Worm (Caenorhabditis elegans): Measurements from ENCODE around the gene ptr-13.
A peak's percentile ranks its signal among the peaks of the same experiment; 100 is the strongest.

ptr-13 gene

DNA sequence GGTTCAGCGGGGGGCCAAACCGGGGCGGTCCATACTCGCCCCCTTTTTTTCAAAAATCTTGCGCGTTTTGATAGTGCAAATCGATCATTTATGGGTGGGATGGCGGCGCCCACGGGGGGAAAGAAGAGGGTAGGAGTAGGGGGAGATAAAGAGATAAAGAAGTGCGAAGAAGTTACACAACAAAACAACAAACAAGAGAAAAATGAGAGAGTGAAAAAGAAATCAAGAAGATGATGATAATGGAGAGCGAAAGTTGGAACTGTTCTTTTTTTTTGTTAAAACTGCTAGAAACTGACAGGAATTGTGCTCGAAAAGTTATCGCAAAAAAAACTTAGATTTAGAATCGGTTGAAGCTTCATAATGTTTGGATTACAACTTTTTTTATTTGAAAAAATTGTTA, at the start of gene ptr-13:
TSS of gene ptr-13 (minus strand) at position 92 of the 400 bp plus-strand sequence.
- TF ChIP-seq elt-3 (tag; optimal IDR thresholded peaks at IDR 0.05) (peak in 2 of 6 experiments; percentile 2 to 54), xbp-1 (tag; optimal IDR thresholded peaks at IDR 0.05) (no peak), blmp-1 (tag; optimal IDR thresholded peaks at IDR 0.05) (peak; percentile 79), nhr-28 (tag; optimal IDR thresholded peaks at IDR 0.05) (no peak)

DNA sequence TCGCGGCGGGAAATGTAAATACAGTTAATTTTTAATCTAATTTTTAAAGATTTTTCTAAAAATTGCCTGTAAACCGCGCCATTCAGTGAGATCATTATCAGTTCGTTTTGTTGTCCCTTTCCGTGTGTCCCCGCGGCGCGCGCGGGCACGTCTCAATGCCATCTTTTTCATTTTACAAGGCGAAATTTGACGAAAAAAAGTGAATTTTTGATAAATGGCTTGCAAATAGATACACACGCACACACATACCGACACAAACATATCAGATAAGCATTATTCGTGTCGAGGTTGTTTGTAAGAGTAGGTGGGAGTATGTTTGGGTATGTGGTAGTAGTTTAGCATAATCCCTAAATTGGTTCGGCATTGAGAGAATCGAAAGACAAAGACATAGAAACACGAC, 43.5 kb upstream of the ptr-13 start:
- TF ChIP-seq ceh-88 (GFP tag; IDR thresholded peaks at IDR 0.05) (no peak), snu-23 (GFP tag; optimal IDR thresholded peaks at IDR 0.05) (peak; percentile 17), F16B12.6 (tag; optimal IDR thresholded peaks at IDR 0.05) (no peak), blmp-1 (tag; optimal IDR thresholded peaks at IDR 0.05) (peak; percentile 96), ceh-90 (tag; optimal IDR thresholded peaks at IDR 0.05) (no peak), ceh-82 (tag; optimal IDR thresholded peaks at IDR 0.05) (no peak), alr-1 (tag; optimal IDR thresholded peaks at IDR 0.05; ENCODE audit: borderline replicate concordance) (no peak), irx-1 (tag; optimal IDR thresholded peaks at IDR 0.05) (no peak), rnt-1 (tag; optimal IDR thresholded peaks at IDR 0.05) (no peak), lin-14 (GFP tag; optimal IDR thresholded peaks at IDR 0.05) (peak; percentile 70), nhr-85 (tag) (peak; percentile 92), unc-30 (tag; optimal IDR thresholded peaks at IDR 0.05) (no peak), pag-3 (tag; optimal IDR thresholded peaks at IDR 0.05; ENCODE audit: borderline replicate concordance, insufficient read depth) (no peak), grh-1 (GFP tag; IDR thresholded peaks at IDR 0.05) (no peak), mep-1 (tag; optimal IDR thresholded peaks at IDR 0.05) (peak; percentile 9)

DNA sequence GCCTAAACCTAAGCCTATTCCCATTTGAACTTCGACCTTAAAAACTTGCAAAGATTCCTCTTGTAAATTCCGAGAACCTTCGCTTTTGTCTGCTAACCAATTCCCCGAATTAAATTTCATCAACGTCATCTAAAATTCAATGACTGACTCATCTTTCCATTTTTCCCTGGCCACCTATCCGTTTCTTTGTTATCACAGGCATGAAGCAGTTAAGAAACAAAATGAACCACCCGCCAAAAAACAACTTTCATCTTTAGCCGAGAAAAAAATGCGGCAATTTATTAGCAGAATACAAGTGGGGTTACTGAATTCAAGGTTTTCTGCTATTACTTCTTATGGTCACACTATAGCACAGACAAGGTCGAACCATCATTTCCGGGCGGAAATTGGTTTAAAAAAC, 42.5 kb upstream of the ptr-13 start:
- TF ChIP-seq lin-14 (GFP tag; optimal IDR thresholded peaks at IDR 0.05): peak; percentile 35
- TF ChIP-seq nhr-85 (tag): peak; percentile 70
- TF ChIP-seq nhr-28 (tag; optimal IDR thresholded peaks at IDR 0.05): no peak
- TF ChIP-seq zip-4 (GFP tag; optimal IDR thresholded peaks at IDR 0.05): no peak
- TF ChIP-seq ztf-4 (tag; optimal IDR thresholded peaks at IDR 0.05): no peak
- no peak for TF ChIP-seq nhr-11 (tag; optimal IDR thresholded peaks at IDR 0.05)
- TF ChIP-seq nhr-77 (tag; optimal IDR thresholded peaks at IDR 0.05): no peak
- peak; percentile 54 for TF ChIP-seq blmp-1 (tag; optimal IDR thresholded peaks at IDR 0.05)

DNA sequence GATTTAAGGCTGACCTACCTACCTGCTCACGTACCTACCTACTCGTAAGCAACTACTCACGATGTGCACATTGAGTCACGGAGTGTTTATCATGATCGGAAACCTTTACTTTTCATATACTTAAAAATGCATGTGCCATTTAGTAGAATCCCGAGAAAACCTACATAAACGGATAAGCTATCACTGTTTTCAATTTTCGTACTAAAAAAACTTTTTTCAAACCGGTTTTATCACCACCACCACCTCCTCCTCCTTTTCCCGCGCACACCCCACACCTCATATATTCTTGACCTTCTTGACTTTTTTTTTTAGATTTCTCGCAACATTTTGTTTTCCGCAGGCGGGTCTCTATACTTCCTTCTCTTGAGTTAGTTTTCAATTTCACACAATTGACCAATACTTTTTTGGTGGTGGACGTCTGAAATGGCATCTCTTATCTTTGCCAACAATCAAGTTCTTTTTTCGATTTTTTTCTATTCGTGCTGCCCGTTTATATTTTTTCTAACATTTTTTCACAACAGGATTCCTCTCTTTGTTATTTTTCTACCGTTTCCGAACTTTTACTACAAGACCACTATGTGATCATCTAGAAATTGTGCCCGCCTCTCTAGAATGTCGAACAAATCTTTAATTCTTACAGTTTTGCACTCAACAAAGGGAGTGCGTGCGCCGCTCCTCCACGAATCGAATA, 40.4 kb upstream of the ptr-13 start, which contains the start of gene srap-1:
TSS of gene srap-1 (plus strand) at position 641 of the 691 bp plus-strand sequence.
- TF ChIP-seq unc-62 (GFP tag; optimal IDR thresholded peaks at IDR 0.05): no peak
- TF ChIP-seq lin-39 (tag; optimal IDR thresholded peaks at IDR 0.05): no peak
- TF ChIP-seq blmp-1 (tag; optimal IDR thresholded peaks at IDR 0.05): peak; percentile 48
- peak; percentile 56 for TF ChIP-seq grh-1 (GFP tag; IDR thresholded peaks at IDR 0.05)
- TF ChIP-seq unc-98 (GFP tag; IDR thresholded peaks at IDR 0.05): no peak
- no peak for TF ChIP-seq nhr-90 (tag; optimal IDR thresholded peaks at IDR 0.05; ENCODE audit: poor library complexity)
- no peak for TF ChIP-seq zag-1 (tag; optimal IDR thresholded peaks at IDR 0.05)
- no peak for TF ChIP-seq ets-5 (GFP tag; IDR thresholded peaks at IDR 0.05)
- TF ChIP-seq unc-130 (tag; optimal IDR thresholded peaks at IDR 0.05): no peak
- no peak for TF ChIP-seq elt-2 (tag; optimal IDR thresholded peaks at IDR 0.05)
- TF ChIP-seq aly-2 (tag; optimal IDR thresholded peaks at IDR 0.05): no peak
- TF ChIP-seq jun-1 (tag; optimal IDR thresholded peaks at IDR 0.05): no peak
- TF ChIP-seq nhr-85 (tag): peak; percentile 68
- no peak for TF ChIP-seq tlp-1 (tag; optimal IDR thresholded peaks at IDR 0.05)
- TF ChIP-seq nhr-11 (tag; optimal IDR thresholded peaks at IDR 0.05): no peak
- no peak for TF ChIP-seq aha-1 (tag; optimal IDR thresholded peaks at IDR 0.05)
- TF ChIP-seq lin-14 (GFP tag; optimal IDR thresholded peaks at IDR 0.05): peak; percentile 8
- no peak for TF ChIP-seq alr-1 (tag; optimal IDR thresholded peaks at IDR 0.05; ENCODE audit: borderline replicate concordance)
- TF ChIP-seq mab-9 (GFP tag; IDR thresholded peaks at IDR 0.05): no peak
- TF ChIP-seq swsn-7 (tag; optimal IDR thresholded peaks at IDR 0.05): no peak
